Worm (Caenorhabditis elegans): ENCODE measurements around the gene R06F6.8.

Gene R06F6.8

ce11 chrII:10796194-10796593, 23.6 kb downstream of the R06F6.8 start, which contains the start of gene set-14:
Gene set-14, minus strand, starts transcription at chrII:10796294.
- peak; percentile 21; the same call in 1 of the 2 replicates for TF ChIP-seq madf-6 (GFP tag; IDR thresholded peaks at IDR 0.05)
- TF ChIP-seq lsl-1 (GFP tag; optimal IDR thresholded peaks at IDR 0.05) = peak; percentile 18
- no peak for TF ChIP-seq aptf-2 (GFP tag; conservative IDR thresholded peaks at IDR 0.05)
- no peak for TF ChIP-seq Y95B8A.8 (GFP tag; IDR thresholded peaks at IDR 0.05)
- TF ChIP-seq C17E4.6 (GFP tag; IDR thresholded peaks at IDR 0.05) = no peak
- TF ChIP-seq ceh-100 (GFP tag; IDR thresholded peaks at IDR 0.05) = no peak

- TF ChIP-seq akir-1 (GFP tag; optimal IDR thresholded peaks at IDR 0.05) (no peak), Y79H2A.3 (GFP tag; conservative IDR thresholded peaks at IDR 0.05) (no peak), Y53G8AR.9 (GFP tag; conservative IDR thresholded peaks at IDR 0.05) (no peak), C06A6.2 (GFP tag; conservative IDR thresholded peaks at IDR 0.05) (no peak), lsy-27 (tag; optimal IDR thresholded peaks at IDR 0.05; ENCODE audit: borderline replicate concordance, insufficient read depth) (no peak)
Observed at ce11 chrII:10793393-10793792, 26.4 kb downstream of the R06F6.8 start, which contains the start of gene vps-11. Gene vps-11, minus strand, starts transcription at chrII:10793493.

- TF ChIP-seq Y53F4B.3 (GFP tag; IDR thresholded peaks at IDR 0.05) = no peak
- TF ChIP-seq chd-7 (tag; optimal IDR thresholded peaks at IDR 0.05) = no peak
- no peak for TF ChIP-seq lin-35 (GFP tag; optimal IDR thresholded peaks at IDR 0.05)
- no peak for TF ChIP-seq Y79H2A.3 (GFP tag; conservative IDR thresholded peaks at IDR 0.05)
- TF ChIP-seq F10E7.11 (tag; optimal IDR thresholded peaks at IDR 0.05) = no peak
- no peak for TF ChIP-seq ztf-28 (GFP tag; IDR thresholded peaks at IDR 0.05)
- no peak for TF ChIP-seq nhr-27 (tag; optimal IDR thresholded peaks at IDR 0.05)
- TF ChIP-seq aptf-2 (GFP tag; conservative IDR thresholded peaks at IDR 0.05) = no peak
- no peak for TF ChIP-seq lsl-1 (GFP tag; optimal IDR thresholded peaks at IDR 0.05)
Observed at ce11 chrII:10792611-10793010, 27.2 kb downstream of the R06F6.8 start.

- TF ChIP-seq die-1 (tag; optimal IDR thresholded peaks at IDR 0.05) = no peak
- no peak for TF ChIP-seq nhr-120 (GFP tag; IDR thresholded peaks at IDR 0.05)
- TF ChIP-seq pha-4 (tag; optimal IDR thresholded peaks at IDR 0.05) = no peak
- no peak for TF ChIP-seq F52B5.7 (tag; optimal IDR thresholded peaks at IDR 0.05)
- TF ChIP-seq sdz-38 (tag; optimal IDR thresholded peaks at IDR 0.05) = no peak
- no peak for TF ChIP-seq B0261.1 (tag; optimal IDR thresholded peaks at IDR 0.05)
- peak; percentile 39; the same call in 1 of the 2 replicates for TF ChIP-seq ekl-4 (GFP tag; IDR thresholded peaks at IDR 0.05)
- peak; percentile 72 for TF ChIP-seq him-1 (tag; optimal IDR thresholded peaks at IDR 0.05)
- no peak for TF ChIP-seq let-607 (tag; optimal IDR thresholded peaks at IDR 0.05)
- TF ChIP-seq dpff-1 (tag; optimal IDR thresholded peaks at IDR 0.05) = no peak
Observed at ce11 chrII:10787240-10787639, 32.5 kb downstream of the R06F6.8 start, which contains the start of gene tag-209. Gene tag-209, plus strand, starts transcription at chrII:10787312.

- TF ChIP-seq ceh-27 (GFP tag; optimal IDR thresholded peaks at IDR 0.05) (peak; percentile 37), lin-54 (GFP tag; optimal IDR thresholded peaks at IDR 0.05) (peak; percentile 85), bed-1 (GFP tag; IDR thresholded peaks at IDR 0.05) (no peak), F23B12.7 (tag; optimal IDR thresholded peaks at IDR 0.05; ENCODE audit: insufficient read depth) (peak; percentile 3), Y56A3A.18 (GFP tag; IDR thresholded peaks at IDR 0.05) (no peak), xnd-1 (tag; optimal IDR thresholded peaks at IDR 0.05) (no peak), ZK185.1 (tag; optimal IDR thresholded peaks at IDR 0.05; ENCODE audit: poor library complexity, severe bottlenecking) (peak; percentile 44), ztf-22 (GFP tag; optimal IDR thresholded peaks at IDR 0.05) (no peak), ztf-28 (GFP tag; IDR thresholded peaks at IDR 0.05) (no peak), madf-3 (GFP tag; IDR thresholded peaks at IDR 0.05) (peak; percentile 63; the same call in 1 of the 2 replicates), unc-130 (GFP tag; optimal IDR thresholded peaks at IDR 0.05) (no peak), efl-1 (GFP tag; optimal IDR thresholded peaks at IDR 0.05) (peak; percentile 78), dox-1 (GFP tag; IDR thresholded peaks at IDR 0.05) (0 out of 2 replicates have a peak, but pooled peaks have one; percentile 15), nhr-27 (tag; optimal IDR thresholded peaks at IDR 0.05) (no peak), F57C9.4 (tag; optimal IDR thresholded peaks at IDR 0.05) (no peak), nhr-80 (tag; optimal IDR thresholded peaks at IDR 0.05) (no peak)
Observed at ce11 chrII:10784780-10785463, 34.9 kb downstream of the R06F6.8 start, which contains the start of gene cdl-1. Gene cdl-1, plus strand, starts transcription at chrII:10785452.

All from whole organism, young adult.